Fruit fly (Drosophila melanogaster) whole organism, wandering third instar larva: ENCODE data around the gene CG10035.

ENCODE experiments used
- Abd-B ChIP-seq: fragments of >200 bp; optimal IDR thresholded peaks from 2 replicates; lab custom pipeline; 2017; ENCODE audit warnings: missing biosample characterization, missing genetic modification characterization
- CG32264 ChIP-seq: fragments of 200-800 bp; sonication (Bioruptor generic); optimal IDR thresholded peaks from 2 replicates; lab custom pipeline; 2016; ENCODE audit warnings: missing biosample characterization, missing genetic modification characterization
- CG9705 ChIP-seq: fragments of 200-800 bp; sonication (Bioruptor generic); optimal IDR thresholded peaks from 2 replicates; lab custom pipeline; 2018; ENCODE audit warnings: missing biosample characterization, mild to moderate bottlenecking, missing genetic modification characterization
- CrebA ChIP-seq: fragments of 200-800 bp; sonication (Bioruptor generic); optimal IDR thresholded peaks from 2 replicates; lab custom pipeline; 2016; ENCODE audit warnings: missing biosample characterization, mild to moderate bottlenecking, missing genetic modification characterization, borderline replicate concordance
- Dfd ChIP-seq: fragments of >200 bp; optimal IDR thresholded peaks from 2 replicates; lab custom pipeline; 2017; ENCODE audit warnings: missing biosample characterization, missing genetic modification characterization
- Dif ChIP-seq: fragments of 200-275, 200-300 bp; sonication (Bioruptor generic); optimal IDR thresholded peaks from 2 replicates; lab custom pipeline; 2018; ENCODE audit warnings: missing biosample characterization, missing genetic modification characterization; ENCODE audit not compliant: partially characterized antibody
- GATAd ChIP-seq: sonication (Bioruptor generic); optimal IDR thresholded peaks from 2 replicates; lab custom pipeline; 2016; ENCODE audit warnings: missing biosample characterization, missing genetic modification characterization
- HLH106 ChIP-seq: fragments of 200-800 bp; optimal IDR thresholded peaks from 3 replicates; lab custom pipeline; 2019; ENCODE audit warnings: missing biosample characterization, mild to moderate bottlenecking, missing genetic modification characterization, moderate library complexity
- Hnf4 ChIP-seq: fragments of 200-800 bp; sonication (Bioruptor generic); optimal IDR thresholded peaks from 2 replicates; lab custom pipeline; 2016; ENCODE audit warnings: missing biosample characterization, mild to moderate bottlenecking, missing genetic modification characterization
- Hr78 ChIP-seq: fragments of >200 bp; optimal IDR thresholded peaks from 2 replicates; lab custom pipeline; 2017; ENCODE audit warnings: missing biosample characterization, missing genetic modification characterization
- Hr83 ChIP-seq: fragments of 200-300 bp; sonication (Bioruptor generic); optimal IDR thresholded peaks from 2 replicates; lab custom pipeline; 2016; ENCODE audit warnings: missing biosample characterization, mild to moderate bottlenecking, missing genetic modification characterization, moderate library complexity; ENCODE audit not compliant: poor library complexity, severe bottlenecking
- Jra ChIP-seq: sonication (Bioruptor generic); optimal IDR thresholded peaks from 2 replicates; lab custom pipeline; 2016; ENCODE audit warnings: missing biosample characterization, missing genetic modification characterization
- Mio ChIP-seq: sonication (Bioruptor generic); optimal IDR thresholded peaks from 2 replicates; lab custom pipeline; 2016; ENCODE audit warnings: missing biosample characterization, missing genetic modification characterization
- Myc ChIP-seq: fragments of >200 bp; optimal IDR thresholded peaks from 2 replicates; lab custom pipeline; 2017
- N ChIP-seq: fragments of >200 bp; optimal IDR thresholded peaks from 2 replicates; lab custom pipeline; 2018; ENCODE audit warnings: missing biosample characterization, missing external identifiers, missing genetic modification characterization
- OdsH ChIP-seq: fragments of 200-800 bp; sonication (Bioruptor generic); optimal IDR thresholded peaks from 2 replicates; lab custom pipeline; 2016; ENCODE audit warnings: missing biosample characterization, mild to moderate bottlenecking, missing genetic modification characterization
- Rel ChIP-seq, 2 experiments: fragments of 200-800 bp; sonication (Bioruptor generic) in 1 of 2; optimal IDR thresholded peaks; 2 replicates in 1 of 2; 3 replicates in 1 of 2; lab custom pipeline; 2016 to 2019; ENCODE audit warnings: mild to moderate bottlenecking in 2 of 2, missing biosample characterization in 2 of 2, missing genetic modification characterization in 2 of 2, moderate library complexity in 1 of 2
- Sp1 ChIP-seq: fragments of 200-800 bp; sonication (Bioruptor generic); optimal IDR thresholded peaks from 3 replicates; lab custom pipeline; 2019; ENCODE audit warnings: missing biosample characterization, mild to moderate bottlenecking, missing genetic modification characterization, moderate library complexity
- Vsx2 ChIP-seq: fragments of 200-300, 225-300 bp; sonication (Bioruptor generic); optimal IDR thresholded peaks from 2 replicates; lab custom pipeline; 2018; ENCODE audit warnings: missing biosample characterization, missing genetic modification characterization; ENCODE audit not compliant: partially characterized antibody
- br ChIP-seq: fragments of 200-800 bp; sonication (Bioruptor generic); optimal IDR thresholded peaks from 2 replicates; lab custom pipeline; 2016; ENCODE audit warnings: missing biosample characterization, missing genetic modification characterization
- brk ChIP-seq: fragments of 200-800 bp; sonication (Bioruptor generic); optimal IDR thresholded peaks from 2 replicates; lab custom pipeline; 2016; ENCODE audit warnings: missing biosample characterization, mild to moderate bottlenecking, missing genetic modification characterization
- dl ChIP-seq, 2 experiments: fragments of 175-275, 200-275 bp in 1 of 2; fragments of 200-275 bp in 1 of 2; sonication (Bioruptor generic); optimal IDR thresholded peaks; lab custom pipeline; 2018; ENCODE audit warnings: mild to moderate bottlenecking in 2 of 2, missing biosample characterization in 2 of 2, missing genetic modification characterization in 2 of 2, moderate library complexity in 2 of 2; ENCODE audit not compliant: partially characterized antibody in 2 of 2, insufficient read depth in 1 of 2
- dmrt93B ChIP-seq: fragments of 200-800 bp; sonication (Bioruptor generic); optimal IDR thresholded peaks from 2 replicates; lab custom pipeline; 2018; ENCODE audit warnings: missing biosample characterization, mild to moderate bottlenecking, missing genetic modification characterization
- dsf ChIP-seq: sonication (Bioruptor generic); optimal IDR thresholded peaks from 2 replicates; lab custom pipeline; 2016; ENCODE audit warnings: missing biosample characterization, missing genetic modification characterization, borderline replicate concordance
- ey ChIP-seq: fragments of 200-800 bp; sonication (Bioruptor generic); optimal IDR thresholded peaks from 2 replicates; lab custom pipeline; 2016; ENCODE audit warnings: missing biosample characterization, missing genetic modification characterization
- foxo ChIP-seq, 2 experiments: fragments of 200-800 bp; sonication (Bioruptor generic); optimal IDR thresholded peaks; 2 replicates in 1 of 2; 3 replicates in 1 of 2; lab custom pipeline; 2016 to 2017; ENCODE audit warnings: missing biosample characterization in 2 of 2, missing genetic modification characterization in 2 of 2
- fru ChIP-seq: fragments of 200-800 bp; sonication (Bioruptor generic); optimal IDR thresholded peaks from 3 replicates; lab custom pipeline; 2016; ENCODE audit warnings: missing biosample characterization, mild to moderate bottlenecking, missing genetic modification characterization
- h ChIP-seq: fragments of 200-800 bp; sonication (Bioruptor generic); optimal IDR thresholded peaks from 3 replicates; lab custom pipeline; 2016; ENCODE audit warnings: missing biosample characterization, mild to moderate bottlenecking, missing genetic modification characterization
- jim ChIP-seq: fragments of 175-275, 200-325 bp; sonication (Bioruptor generic); optimal IDR thresholded peaks from 2 replicates; lab custom pipeline; 2016; ENCODE audit warnings: missing biosample characterization, mild to moderate bottlenecking, missing genetic modification characterization
- lola ChIP-seq: fragments of >200 bp; optimal IDR thresholded peaks from 2 replicates; lab custom pipeline; 2017; ENCODE audit warnings: missing biosample characterization, missing genetic modification characterization
- pan ChIP-seq: fragments of >200 bp; optimal IDR thresholded peaks from 2 replicates; lab custom pipeline; 2017
- psq ChIP-seq: fragments of 200-800 bp; sonication (Bioruptor generic); optimal IDR thresholded peaks from 3 replicates; lab custom pipeline; 2017; ENCODE audit warnings: missing biosample characterization, mild to moderate bottlenecking, missing genetic modification characterization, moderate library complexity
- rgr ChIP-seq: fragments of 200-800 bp; sonication (Bioruptor generic); optimal IDR thresholded peaks from 3 replicates; lab custom pipeline; 2016; ENCODE audit warnings: missing biosample characterization, mild to moderate bottlenecking, missing genetic modification characterization
- sage ChIP-seq: fragments of 200-800 bp; sonication (Bioruptor generic); optimal IDR thresholded peaks from 2 replicates; lab custom pipeline; 2016; ENCODE audit warnings: missing biosample characterization, mild to moderate bottlenecking, missing genetic modification characterization
- sv ChIP-seq: fragments of 200-800 bp; sonication (Bioruptor generic); optimal IDR thresholded peaks from 3 replicates; lab custom pipeline; 2016; ENCODE audit warnings: missing biosample characterization, missing genetic modification characterization
- tai ChIP-seq: sonication (Bioruptor generic); optimal IDR thresholded peaks from 2 replicates; lab custom pipeline; 2016; ENCODE audit warnings: missing biosample characterization, missing genetic modification characterization
- usp ChIP-seq: fragments of >200 bp; optimal IDR thresholded peaks from 2 replicates; lab custom pipeline; 2017; ENCODE audit warnings: missing biosample characterization, missing genetic modification characterization
- woc ChIP-seq: sonication (Bioruptor generic); optimal IDR thresholded peaks from 2 replicates; lab custom pipeline; 2016; ENCODE audit warnings: missing biosample characterization, mild to moderate bottlenecking, missing genetic modification characterization

CG10035 gene

dm6 chr3R:12359837-12360236 lies 22.7 kb downstream of the CG10035 start, which contains the start of gene CG4115:
Gene CG4115 (plus strand): TSS chr3R:12360008.
- TF ChIP-seq Dfd, result no peak
- no peak for TF ChIP-seq Vsx2 (GFP tag; lab: Kevin White, UChicago)
- no peak for TF ChIP-seq N
- TF ChIP-seq fru, result no peak
- TF ChIP-seq Rel (GFP tag; optimal IDR thresholded peaks at IDR 0.05; lab: Kevin White, UChicago), result no peak
- TF ChIP-seq Rel (tag; optimal IDR thresholded peaks at IDR 0.05; lab: Kevin White, UChicago), result peak; percentile 94
- peak; percentile 15 for TF ChIP-seq woc (GFP tag; lab: Kevin White, UChicago)
- peak; percentile 20 for TF ChIP-seq Dif

- TF ChIP-seq sage (peak; percentile 12), jim (GFP tag; lab: Kevin White, UChicago) (no peak), Rel (GFP tag; optimal IDR thresholded peaks at IDR 0.05; lab: Kevin White, UChicago) (no peak), Rel (tag; optimal IDR thresholded peaks at IDR 0.05; lab: Kevin White, UChicago) (peak; percentile 22)
- TF ChIP-seq, all 38 proteins: peak for 2
Measured at dm6 chr3R:12356044-12356443, 26.4 kb downstream of the CG10035 start, which contains the start of gene MBD-R2. Gene MBD-R2 (minus strand): TSS chr3R:12356265.

DNA sequence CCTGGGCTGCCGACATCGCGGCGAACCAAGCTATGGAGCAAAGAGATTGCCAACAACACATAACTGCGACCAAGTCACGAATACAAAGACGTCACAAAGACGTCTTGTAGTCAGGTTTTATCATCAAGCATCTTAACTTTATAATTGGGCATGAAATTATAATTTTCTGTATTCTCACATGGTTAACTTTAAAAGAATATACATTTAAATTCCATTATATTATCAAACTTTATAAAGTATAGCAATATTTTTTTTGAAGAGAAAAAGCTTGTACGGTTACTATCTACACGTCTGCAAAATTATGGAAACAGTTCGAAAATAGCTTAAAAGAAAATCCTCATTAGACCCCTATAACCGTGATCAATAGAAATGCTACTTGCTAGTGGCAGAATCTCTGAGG lies 30.5 kb downstream of the CG10035 start, which contains the start of gene CG10041:
TSS of gene CG10041 (minus strand) at position 101 of the 400 bp plus-strand sequence.
- TF ChIP-seq rgr (GFP tag; lab: Kevin White, UChicago) (no peak), Mio (no peak), dmrt93B (no peak), sv (no peak), jim (GFP tag; lab: Kevin White, UChicago) (no peak)

- TF ChIP-seq rgr (GFP tag; lab: Kevin White, UChicago) (peak; percentile 42), Hnf4 (no peak), Jra (GFP tag; lab: Kevin White, UChicago) (no peak), ey (GFP tag; lab: Kevin White, UChicago) (no peak), tai (GFP tag; lab: Kevin White, UChicago) (no peak), OdsH (GFP tag; lab: Kevin White, UChicago) (no peak), dsf (GFP tag; lab: Kevin White, UChicago) (no peak), Hr78 (GFP tag; lab: Kevin White, UChicago) (no peak), jim (GFP tag; lab: Kevin White, UChicago) (no peak), foxo (GFP tag; optimal IDR thresholded peaks at IDR 0.05; lab: Kevin White, UChicago) (peak in 1 of 2 experiments; percentile 54), Dif (no peak), brk (GFP tag; lab: Kevin White, UChicago) (no peak), psq (GFP tag; lab: Kevin White, UChicago) (no peak), N (no peak), dl (GFP tag; optimal IDR thresholded peaks at IDR 0.05; lab: Kevin White, UChicago; ENCODE audit: insufficient read depth in 1 of 2, partially characterized antibody in 2 of 2) (no peak), dmrt93B (no peak), Rel (GFP tag; optimal IDR thresholded peaks at IDR 0.05; lab: Kevin White, UChicago) (no peak), Rel (tag; optimal IDR thresholded peaks at IDR 0.05; lab: Kevin White, UChicago) (peak; percentile 99), br (no peak), CG9705 (GFP tag; lab: Kevin White, UChicago) (no peak), sage (peak; percentile 40), h (peak; percentile 43), fru (no peak), Vsx2 (GFP tag; lab: Kevin White, UChicago) (no peak), Myc (no peak), HLH106 (peak; percentile 25), Hr83 (GFP tag; lab: Kevin White, UChicago) (peak; percentile 64), woc (GFP tag; lab: Kevin White, UChicago) (no peak), GATAd (GFP tag; lab: Kevin White, UChicago) (peak; percentile 6), lola (GFP tag; lab: Kevin White, UChicago) (no peak), sv (no peak), CrebA (no peak), CG32264 (GFP tag; lab: Kevin White, UChicago) (no peak), Mio (no peak), usp (GFP tag; lab: Kevin White, UChicago) (no peak), Sp1 (GFP tag; lab: Kevin White, UChicago) (no peak), Dfd (no peak), Abd-B (no peak), pan (lab: Kevin White, UChicago) (no peak)
Measured at dm6 chr3R:12350497-12350896, 32.0 kb downstream of the CG10035 start, which contains the start of gene CG10038. Gene CG10038 (minus strand): TSS chr3R:12350644.
